Worm (Caenorhabditis elegans) whole organism, L4 larva: Measurements from ENCODE around the gene F10E9.7.

Source experiments
- F10B5.3 ChIP-seq: sonication (generic microtip); optimal IDR thresholded peaks from 2 replicates; lab custom pipeline; 2016; ENCODE audit warnings: mild to moderate bottlenecking, missing genetic modification characterization, missing compliant biosample characterization
- F26F4.8 ChIP-seq: fragments of 200-800 bp; sonication (Bioruptor generic); conservative IDR thresholded peaks from 2 replicates; pipeline ENCODE4 v1.3.6; 2022; ENCODE audit warnings: missing genetic modification characterization, missing compliant biosample characterization
- F37D6.2 ChIP-seq: sonication (generic microtip); optimal IDR thresholded peaks from 2 replicates; lab custom pipeline; 2016; ENCODE audit warnings: mild to moderate bottlenecking, missing genetic modification characterization, missing compliant biosample characterization
- F49E8.2 ChIP-seq: sonication (generic microtip); optimal IDR thresholded peaks from 2 replicates; lab custom pipeline; 2016; ENCODE audit warnings: missing compliant biosample characterization, mild to moderate bottlenecking, missing genetic modification characterization, borderline replicate concordance
- R02D3.7 ChIP-seq: fragments of 150-350 bp; sonication (generic microtip); optimal IDR thresholded peaks from 3 replicates; lab custom pipeline; 2014; ENCODE audit warnings: missing biosample characterization, missing genetic modification characterization
- Y105C5A.15 ChIP-seq: fragments of 200-800 bp; sonication (Bioruptor generic); IDR thresholded peaks from 2 replicates; pipeline ENCODE4 v1.3.6; 2022; ENCODE audit warnings: missing genetic modification characterization, missing compliant biosample characterization
- Y75B8A.6 ChIP-seq: fragments of 200-800 bp; sonication (Bioruptor generic); IDR thresholded peaks from 2 replicates; pipeline ENCODE4 v1.3.6; 2022; ENCODE audit warnings: missing genetic modification reagents, missing genetic modification characterization, missing compliant biosample characterization
- ZK337.2 ChIP-seq: fragments of 200-800 bp; sonication (Bioruptor generic); IDR thresholded peaks from 2 replicates; pipeline ENCODE4 v1.3.6; 2022; ENCODE audit warnings: missing genetic modification reagents, missing genetic modification characterization, missing compliant biosample characterization
- aha-1 ChIP-seq: fragments of 150-350 bp; peaks from one replicate; lab custom pipeline; 2014; ENCODE audit warnings: missing biosample characterization, missing genetic modification characterization
- ama-1 ChIP-seq: fragments of 150-350 bp; optimal IDR thresholded peaks from 2 replicates; lab custom pipeline; 2014; ENCODE audit warnings: inconsistent platforms, mixed read lengths
- attf-4 ChIP-seq: sonication (generic microtip); optimal IDR thresholded peaks from 3 replicates; lab custom pipeline; 2017; ENCODE audit warnings: missing biosample characterization, missing genetic modification characterization
- ceh-20 ChIP-seq: fragments of 200-800 bp; sonication (Bioruptor generic); IDR thresholded peaks from 2 replicates; pipeline ENCODE4 v1.3.6; 2022; ENCODE audit warnings: missing genetic modification reagents, missing genetic modification characterization, missing compliant biosample characterization
- ceh-44 ChIP-seq: fragments of 200-800 bp; sonication (Bioruptor generic); IDR thresholded peaks from 2 replicates; pipeline ENCODE4 v1.3.6; 2022; ENCODE audit warnings: missing genetic modification reagents, missing genetic modification characterization, missing compliant biosample characterization
- ces-1 ChIP-seq: fragments of 150-350 bp; sonication (generic microtip); optimal IDR thresholded peaks from 4 replicates; lab custom pipeline; 2014; ENCODE audit warnings: missing biosample characterization, missing genetic modification reagents, missing genetic modification characterization
- daf-12 ChIP-seq: fragments of 150-350 bp; optimal IDR thresholded peaks from 2 replicates; lab custom pipeline; 2014; ENCODE audit warnings: missing biosample characterization, missing genetic modification reagents, missing genetic modification characterization
- daf-19 ChIP-seq: fragments of 200-800 bp; sonication (Bioruptor generic); conservative IDR thresholded peaks from 2 replicates; pipeline ENCODE4 v1.3.6; 2022; ENCODE audit warnings: missing genetic modification characterization, missing compliant biosample characterization
- dmd-8 ChIP-seq: fragments of 200-800 bp; sonication (Bioruptor generic); IDR thresholded peaks from 2 replicates; pipeline ENCODE4 v1.3.6; 2022; ENCODE audit warnings: missing genetic modification characterization, missing compliant biosample characterization
- dpl-1 ChIP-seq: fragments of 150-350 bp; optimal IDR thresholded peaks from 2 replicates; lab custom pipeline; 2014; ENCODE audit warnings: missing biosample characterization, missing genetic modification reagents, missing genetic modification characterization
- duxl-1 ChIP-seq: sonication (generic microtip); optimal IDR thresholded peaks from 2 replicates; lab custom pipeline; 2016; ENCODE audit warnings: mild to moderate bottlenecking, missing genetic modification characterization, moderate library complexity, missing compliant biosample characterization; ENCODE audit not compliant: poor library complexity
- dve-1 ChIP-seq: sonication (generic microtip); optimal IDR thresholded peaks from 2 replicates; lab custom pipeline; 2017; ENCODE audit warnings: antibody characterized with exemption, mild to moderate bottlenecking, missing genetic modification characterization, missing compliant biosample characterization; ENCODE audit not compliant: insufficient read depth
- egl-27 ChIP-seq: sonication (generic microtip); optimal IDR thresholded peaks from 3 replicates; lab custom pipeline; 2017; ENCODE audit warnings: missing biosample characterization, missing genetic modification reagents, missing genetic modification characterization
- gei-8 ChIP-seq: fragments of 200-800 bp; sonication (Bioruptor generic); optimal IDR thresholded peaks from 2 replicates; lab custom pipeline; 2018; ENCODE audit warnings: mild to moderate bottlenecking, missing genetic modification characterization, missing compliant biosample characterization
- hif-1 ChIP-seq, 2 experiments: sonication (generic microtip); optimal IDR thresholded peaks; 2 replicates each; lab custom pipeline; 2016 to 2017; ENCODE audit warnings: missing compliant biosample characterization in 2 of 2, missing genetic modification characterization in 2 of 2, missing genetic modification reagents in 2 of 2, missing genotype in 2 of 2, mild to moderate bottlenecking in 1 of 2
- hlh-30 ChIP-seq: sonication (generic microtip); optimal IDR thresholded peaks from 2 replicates; lab custom pipeline; 2017; ENCODE audit warnings: antibody characterized with exemption, mild to moderate bottlenecking, missing genetic modification characterization, missing compliant biosample characterization; ENCODE audit not compliant: insufficient read depth
- hmg-1.1 ChIP-seq: fragments of 200-800 bp; sonication (Bioruptor generic); IDR thresholded peaks from 2 replicates; pipeline ENCODE4 v1.3.6; 2022; ENCODE audit warnings: missing genetic modification reagents, missing genetic modification characterization, missing compliant biosample characterization
- jun-1 ChIP-seq: fragments of 150-350 bp; optimal IDR thresholded peaks from 2 replicates; lab custom pipeline; 2014; ENCODE audit warnings: missing biosample characterization, missing genetic modification reagents, missing genetic modification characterization
- lin-1 ChIP-seq: fragments of 200-800 bp; sonication (Bioruptor generic); IDR thresholded peaks from 2 replicates; pipeline ENCODE4 v1.3.6; 2022; ENCODE audit warnings: missing genetic modification reagents, missing genetic modification characterization, missing compliant biosample characterization
- lin-15B ChIP-seq: fragments of 150-350 bp; sonication (generic microtip); optimal IDR thresholded peaks from 3 replicates; lab custom pipeline; 2014; ENCODE audit warnings: missing biosample characterization, missing genetic modification characterization
- lin-29 ChIP-seq: fragments of 200-800 bp; sonication (Bioruptor generic); IDR thresholded peaks from 2 replicates; pipeline ENCODE4 v1.3.6; 2022; ENCODE audit warnings: missing genetic modification reagents, missing genetic modification characterization, missing compliant biosample characterization
- lsy-2 ChIP-seq, 2 experiments: fragments of 150-350 bp in 1 of 2; sonication (generic microtip) in 1 of 2; optimal IDR thresholded peaks; 2 replicates each; lab custom pipeline; 2014 to 2017; ENCODE audit warnings: missing biosample characterization in 2 of 2, missing genetic modification characterization in 2 of 2
- mes-2 ChIP-seq: sonication (generic microtip); optimal IDR thresholded peaks from 2 replicates; lab custom pipeline; 2016; ENCODE audit warnings: missing genotype, mild to moderate bottlenecking, missing genetic modification characterization, missing compliant biosample characterization; ENCODE audit not compliant: poor library complexity, severe bottlenecking
- nhr-10 ChIP-seq: fragments of 150-350 bp; optimal IDR thresholded peaks from 2 replicates; lab custom pipeline; 2014; ENCODE audit warnings: missing biosample characterization, missing genetic modification characterization
- nhr-11 ChIP-seq: fragments of 150-350 bp; optimal IDR thresholded peaks from 2 replicates; lab custom pipeline; 2014; ENCODE audit warnings: missing biosample characterization, missing genetic modification characterization
- nhr-237 ChIP-seq: sonication (generic microtip); optimal IDR thresholded peaks from 2 replicates; lab custom pipeline; 2017; ENCODE audit warnings: missing biosample characterization, missing genetic modification characterization
- nhr-25 ChIP-seq: sonication (generic microtip); optimal IDR thresholded peaks from 2 replicates; lab custom pipeline; 2017; ENCODE audit warnings: missing genetic modification characterization, mild to moderate bottlenecking, missing compliant biosample characterization, antibody characterized with exemption, moderate library complexity, borderline replicate concordance; ENCODE audit not compliant: insufficient read depth
- nhr-48 ChIP-seq: sonication (generic microtip); optimal IDR thresholded peaks from 2 replicates; lab custom pipeline; 2016; ENCODE audit warnings: mild to moderate bottlenecking, missing genetic modification characterization, missing compliant biosample characterization
- sdz-12 ChIP-seq: fragments of 200-800 bp; sonication (Bioruptor generic); optimal IDR thresholded peaks from 2 replicates; lab custom pipeline; 2018; ENCODE audit warnings: mild to moderate bottlenecking, missing genetic modification characterization, missing compliant biosample characterization
- set-16 ChIP-seq: fragments of 200-800 bp; sonication (Bioruptor generic); IDR thresholded peaks from 2 replicates; pipeline ENCODE4 v1.3.6; 2022; ENCODE audit warnings: missing genetic modification reagents, missing genetic modification characterization, missing compliant biosample characterization
- snpc-4 ChIP-seq: fragments of 150-350 bp; optimal IDR thresholded peaks from 2 replicates; lab custom pipeline; 2014; ENCODE audit warnings: missing biosample characterization, missing genetic modification characterization
- unc-62 ChIP-seq, 3 experiments: fragments of 150-350 bp in 1 of 3; sonication (generic microtip); optimal IDR thresholded peaks in 2 of 3; peaks in 1 of 3; 1 replicate in 1 of 3; 2 replicates in 2 of 3; lab custom pipeline; 2014 to 2017; ENCODE audit warnings: missing biosample characterization in 3 of 3, missing genetic modification characterization in 3 of 3, missing genetic modification reagents in 3 of 3, missing genotype in 1 of 3
- zag-1 ChIP-seq: fragments of 150-350 bp; optimal IDR thresholded peaks from 2 replicates; lab custom pipeline; 2014; ENCODE audit warnings: missing biosample characterization, missing genetic modification characterization
- zip-11 ChIP-seq: fragments of 200-800 bp; sonication (Bioruptor generic); IDR thresholded peaks from 2 replicates; pipeline ENCODE4 v1.3.6; 2022; ENCODE audit warnings: missing genetic modification characterization, missing compliant biosample characterization

Gene F10E9.7

ce11 chrIII:8322645-8323213 lies 15.5 kb upstream of the F10E9.7 start, which contains the start of gene F10E9.1:
F10E9.1 (plus strand) TSS chrIII:8323163.
- no peak for TF ChIP-seq snpc-4
- peak; percentile 68 for TF ChIP-seq nhr-11 (tag; lab: Kevin White, UChicago)
- TF ChIP-seq ceh-44 (GFP tag; lab: Robert Waterston, UW): no peak

ce11 chrIII:8321225-8321624 lies 14.0 kb upstream of the F10E9.7 start:
- TF ChIP-seq hmg-1.1 (GFP tag; lab: Robert Waterston, UW) (0 out of 2 replicates have a peak, but pooled peaks have one; percentile 8), hlh-30 (tag; lab: Kevin White, UChicago) (peak; percentile 6), hif-1 (tag; optimal IDR thresholded peaks at IDR 0.05; lab: Kevin White, UChicago) (no peak), unc-62 (GFP tag; optimal IDR thresholded peaks at IDR 0.05 in 1 of 2; lab: Kevin White, UChicago) (peak in 1 of 2 experiments; percentile 89), unc-62 (tag; optimal IDR thresholded peaks at IDR 0.05; lab: Kevin White, UChicago) (no peak), aha-1 (tag; lab: Kevin White, UChicago) (peak; percentile 7)

ce11 chrIII:8320183-8320582 lies 12.9 kb upstream of the F10E9.7 start, which contains the start of gene F10E9.10:
F10E9.10 (minus strand) TSS chrIII:8320283.
- TF ChIP-seq ceh-44 (GFP tag; lab: Robert Waterston, UW) (no peak), ceh-20 (GFP tag; lab: Robert Waterston, UW) (no peak), ama-1 (lab: Kevin White, UChicago) (no peak), nhr-11 (tag; lab: Kevin White, UChicago) (no peak), ZK337.2 (GFP tag; lab: Robert Waterston, UW) (no peak), F26F4.8 (GFP tag; lab: Robert Waterston, UW) (no peak), lin-15B (tag; lab: Kevin White, UChicago) (no peak), zag-1 (no peak), lin-29 (GFP tag; lab: Robert Waterston, UW) (no peak), jun-1 (tag; lab: Kevin White, UChicago) (no peak), duxl-1 (tag; lab: Kevin White, UChicago) (no peak), lin-1 (GFP tag; lab: Robert Waterston, UW) (no peak), R02D3.7 (tag; lab: Kevin White, UChicago) (no peak)

- TF ChIP-seq mes-2 (tag; lab: Kevin White, UChicago) (peak; percentile 98), set-16 (GFP tag; lab: Robert Waterston, UW) (no peak), daf-12 (tag; lab: Kevin White, UChicago) (no peak), Y105C5A.15 (no peak), daf-19 (0 out of 2 replicates have a peak, but pooled peaks have one; percentile 16), hif-1 (tag; optimal IDR thresholded peaks at IDR 0.05; lab: Kevin White, UChicago) (peak in 1 of 2 experiments; percentile 87), nhr-10 (tag; lab: Kevin White, UChicago) (no peak), nhr-11 (tag; lab: Kevin White, UChicago) (peak; percentile 18), nhr-48 (tag; lab: Kevin White, UChicago) (peak; percentile 24), Y75B8A.6 (GFP tag; lab: Robert Waterston, UW) (no peak), dve-1 (peak; percentile 72), attf-4 (tag; lab: Kevin White, UChicago) (no peak), lsy-2 (tag; optimal IDR thresholded peaks at IDR 0.05; lab: Kevin White, UChicago) (peak; percentile 28 to 88), F37D6.2 (tag; lab: Kevin White, UChicago) (peak; percentile 56), nhr-237 (tag; lab: Kevin White, UChicago) (no peak), dmd-8 (GFP tag; lab: Robert Waterston, UW) (no peak), F10B5.3 (tag; lab: Kevin White, UChicago) (no peak), ces-1 (GFP tag; lab: Kevin White, UChicago) (no peak), dpl-1 (GFP tag; lab: Kevin White, UChicago) (peak; percentile 96), gei-8 (GFP tag; lab: Kevin White, UChicago) (no peak), egl-27 (tag; lab: Kevin White, UChicago) (no peak), F49E8.2 (tag; lab: Kevin White, UChicago) (peak; percentile 22), zip-11 (GFP tag; lab: Robert Waterston, UW) (no peak), zag-1 (no peak), unc-62 (GFP tag; optimal IDR thresholded peaks at IDR 0.05 in 1 of 2; lab: Kevin White, UChicago) (peak in 1 of 2 experiments; percentile 17), unc-62 (tag; optimal IDR thresholded peaks at IDR 0.05; lab: Kevin White, UChicago) (no peak), sdz-12 (GFP tag; lab: Kevin White, UChicago) (no peak), nhr-25 (tag; lab: Kevin White, UChicago) (peak; percentile 15)
These were observed 11.9 kb upstream of the F10E9.7 start, which contains the start of gene F10E9.11 for ce11 chrIII:8319100-8319499. F10E9.11 (minus strand) TSS chrIII:8319260.
